Worm (Caenorhabditis elegans) whole organism, L4/young adult: ENCODE data around the gene ZK488.5.

Source experiments
- W03F9.2 ChIP-seq: fragments of 150-350 bp; optimal IDR thresholded peaks from 2 replicates; lab custom pipeline; 2014; ENCODE audit warnings: missing biosample characterization, missing genetic modification characterization
- dao-5 ChIP-seq: sonication (generic microtip); optimal IDR thresholded peaks from 2 replicates; lab custom pipeline; 2016; ENCODE audit warnings: missing genotype, missing genetic modification characterization, moderate library complexity, missing compliant biosample characterization
- him-1 ChIP-seq: sonication (generic microtip); optimal IDR thresholded peaks from 2 replicates; lab custom pipeline; 2016; ENCODE audit warnings: missing genotype, missing genetic modification reagents, missing genetic modification characterization, missing compliant biosample characterization

DNA sequence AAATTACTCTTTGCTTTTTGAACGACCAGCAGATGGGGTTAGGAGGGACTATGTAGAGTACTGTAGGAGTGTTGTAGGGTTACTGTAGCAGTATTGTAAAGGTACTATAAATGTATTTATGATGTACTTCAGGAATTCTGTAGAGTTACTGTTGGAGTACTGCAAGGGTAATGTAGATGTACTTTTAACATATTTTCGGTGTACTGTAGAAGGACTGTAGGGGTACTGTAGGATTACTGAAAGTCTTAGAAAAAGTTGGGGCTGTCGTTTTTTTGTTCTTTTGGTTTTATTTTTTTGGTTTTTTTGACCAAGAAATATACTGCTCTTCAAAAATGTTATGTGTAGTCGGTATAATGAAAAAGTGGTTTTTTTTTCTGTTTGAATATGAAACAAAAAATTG lies 5.6 kb downstream of the ZK488.5 start:
- TF ChIP-seq W03F9.2 (tag; lab: Kevin White, UChicago) (no peak), dao-5 (tag; lab: Kevin White, UChicago) (no peak), him-1 (tag; lab: Kevin White, UChicago) (no peak)
